Worm (Caenorhabditis elegans): Measurements from ENCODE around the gene T25D3.3.

T25D3.3 gene

DNA sequence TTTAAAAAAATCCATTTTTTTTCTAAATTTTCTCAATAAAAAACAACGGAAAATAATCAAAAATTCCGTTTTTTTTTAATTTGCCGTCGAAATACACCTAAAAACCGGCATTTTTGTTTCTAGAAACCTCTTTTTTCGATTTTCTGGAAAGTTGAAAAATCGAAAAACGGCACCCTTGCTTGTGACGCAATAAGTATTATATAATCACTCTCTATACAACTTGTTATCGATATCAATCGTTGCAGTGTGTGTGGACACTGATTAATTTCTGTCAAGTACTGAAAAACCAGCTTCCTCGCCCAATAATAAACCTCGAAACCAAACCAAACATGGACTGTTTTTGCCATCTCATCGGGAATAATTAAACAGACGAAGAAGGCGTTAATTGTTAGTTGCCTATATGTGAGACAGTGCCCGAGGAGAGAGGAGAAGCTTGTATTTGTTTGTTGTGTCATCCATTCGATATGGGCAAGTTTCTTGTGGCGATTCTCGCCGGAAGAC, 4.7 kb downstream of the T25D3.3 start:
- no peak for TF ChIP-seq nhr-12 (tag; optimal IDR thresholded peaks at IDR 0.05)
- no peak for TF ChIP-seq nhr-10 (tag; optimal IDR thresholded peaks at IDR 0.05)
- no peak for TF ChIP-seq aly-2 (tag; optimal IDR thresholded peaks at IDR 0.05)
- TF ChIP-seq unc-39 (tag; optimal IDR thresholded peaks at IDR 0.05) = no peak
- TF ChIP-seq zag-1 (tag; optimal IDR thresholded peaks at IDR 0.05) = no peak
- TF ChIP-seq sma-9 (GFP tag; optimal IDR thresholded peaks at IDR 0.05) = no peak
- TF ChIP-seq sma-9 (tag; optimal IDR thresholded peaks at IDR 0.05) = no peak
- TF ChIP-seq ama-1 (optimal IDR thresholded peaks at IDR 0.05) = no peak
- no peak for TF ChIP-seq unc-55 (GFP tag; optimal IDR thresholded peaks at IDR 0.05)
- no peak for TF ChIP-seq nhr-25 (tag; optimal IDR thresholded peaks at IDR 0.05)
- no peak for TF ChIP-seq nhr-129 (tag; optimal IDR thresholded peaks at IDR 0.05)
- no peak for TF ChIP-seq nhr-77 (tag; optimal IDR thresholded peaks at IDR 0.05)
- no peak for TF ChIP-seq ZK546.5 (tag; optimal IDR thresholded peaks at IDR 0.05)
- no peak for TF ChIP-seq lin-39 (tag; optimal IDR thresholded peaks at IDR 0.05)
- no peak for TF ChIP-seq mbf-1 (tag; optimal IDR thresholded peaks at IDR 0.05)
- no peak for TF ChIP-seq ztf-4 (tag; optimal IDR thresholded peaks at IDR 0.05)
- TF ChIP-seq sma-3 (GFP tag; optimal IDR thresholded peaks at IDR 0.05) = no peak

DNA sequence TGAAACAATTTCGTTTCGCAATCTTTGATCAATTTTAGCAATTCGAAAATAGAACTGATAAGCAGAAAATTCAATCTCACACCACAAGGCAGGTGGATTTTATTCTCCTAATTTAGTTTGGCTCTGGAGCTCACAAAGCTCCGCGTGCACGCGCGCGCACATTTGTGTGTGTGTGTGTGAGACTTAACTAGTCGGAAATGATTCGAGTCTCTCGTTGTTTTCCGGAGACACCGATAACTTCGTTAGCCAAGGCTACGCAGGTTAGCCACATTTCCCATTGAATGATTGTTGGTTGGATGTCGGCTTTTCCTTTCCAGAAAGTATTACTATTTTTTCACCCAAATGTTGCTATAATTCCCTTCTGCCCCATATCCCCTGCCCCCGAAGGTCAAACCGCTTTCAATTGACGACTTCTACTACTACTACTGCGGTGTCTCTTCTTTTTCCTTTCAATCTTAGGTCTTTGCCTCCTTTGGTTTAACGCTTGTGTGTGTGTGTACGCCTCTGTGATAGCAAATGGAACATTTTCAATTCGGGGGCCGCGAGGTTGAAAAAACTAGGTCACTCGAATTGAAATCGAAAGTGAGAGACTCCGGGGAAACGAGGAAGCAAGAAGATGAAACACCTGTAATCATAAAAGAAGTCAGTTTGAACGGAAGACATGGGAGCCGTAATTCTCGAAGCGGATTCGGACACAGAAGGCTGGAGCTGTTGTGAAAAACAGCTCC, 5.8 kb downstream of the T25D3.3 start:
- no peak for TF ChIP-seq mdl-1 (tag; optimal IDR thresholded peaks at IDR 0.05)
- TF ChIP-seq ZK546.5 (tag; optimal IDR thresholded peaks at IDR 0.05) = no peak
- no peak for TF ChIP-seq lin-13 (GFP tag; optimal IDR thresholded peaks at IDR 0.05)
- TF ChIP-seq egl-27 (tag; optimal IDR thresholded peaks at IDR 0.05) = peak; percentile 3
- peak; percentile 80 for TF ChIP-seq blmp-1 (tag; optimal IDR thresholded peaks at IDR 0.05; ENCODE audit: insufficient read depth)
- peak; percentile 37 for TF ChIP-seq fos-1 (tag; optimal IDR thresholded peaks at IDR 0.05)
- TF ChIP-seq F13H6.1 (tag; optimal IDR thresholded peaks at IDR 0.05) = peak; percentile 7
- peak; percentile 21 for TF ChIP-seq lin-11 (tag; optimal IDR thresholded peaks at IDR 0.05)

DNA sequence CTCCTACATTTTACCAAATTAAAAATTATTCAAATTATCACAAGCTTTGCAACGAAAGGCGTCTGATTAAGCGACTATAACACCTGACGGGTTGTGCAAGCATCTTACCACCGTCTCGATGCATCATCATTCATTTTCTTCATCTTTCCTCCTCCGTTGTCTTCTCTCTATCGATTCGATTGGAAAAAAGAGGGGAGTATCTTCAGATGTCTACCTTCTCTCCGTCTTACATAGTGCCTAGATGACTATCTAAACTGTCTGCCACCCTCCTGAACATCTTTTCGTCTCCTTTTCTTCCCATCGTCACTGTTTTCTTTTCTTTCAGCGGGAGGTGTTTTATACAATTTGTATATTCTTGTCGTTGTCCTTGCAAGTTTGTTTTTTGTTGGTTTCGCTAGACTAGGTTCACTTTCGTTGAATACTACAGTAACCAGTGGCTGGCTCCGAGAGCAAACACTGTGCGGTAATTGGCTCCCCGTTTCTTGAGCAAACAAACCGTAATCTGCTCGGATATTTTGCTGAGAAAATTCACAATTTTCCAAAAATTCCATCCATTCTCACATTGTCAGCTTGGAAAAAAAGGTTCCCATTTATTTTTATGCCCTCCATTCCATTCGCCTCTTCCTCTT, 7.0 kb downstream of the T25D3.3 start:
- TF ChIP-seq F13H6.1 (tag; optimal IDR thresholded peaks at IDR 0.05) = peak; percentile 17
- peak; percentile 13 for TF ChIP-seq lin-13 (GFP tag; optimal IDR thresholded peaks at IDR 0.05)
- TF ChIP-seq sma-9 (GFP tag; optimal IDR thresholded peaks at IDR 0.05) = peak; percentile 39
- TF ChIP-seq sma-9 (tag; optimal IDR thresholded peaks at IDR 0.05) = no peak
- TF ChIP-seq nhr-25 (tag; optimal IDR thresholded peaks at IDR 0.05) = peak; percentile 37
- no peak for TF ChIP-seq mbf-1 (tag; optimal IDR thresholded peaks at IDR 0.05)
- peak; percentile 45 for TF ChIP-seq C34F6.9 (tag; optimal IDR thresholded peaks at IDR 0.05)
- TF ChIP-seq nhr-77 (tag; optimal IDR thresholded peaks at IDR 0.05) = no peak
- TF ChIP-seq fos-1 (tag; optimal IDR thresholded peaks at IDR 0.05) = peak; percentile 61
- peak; percentile 13 for TF ChIP-seq gmeb-1 (tag; optimal IDR thresholded peaks at IDR 0.05)
- peak; percentile 5 for TF ChIP-seq sma-3 (GFP tag; optimal IDR thresholded peaks at IDR 0.05)
- peak; percentile 70 for TF ChIP-seq nhr-129 (tag; optimal IDR thresholded peaks at IDR 0.05)
- peak in 1 of 2 experiments; percentile 42 for TF ChIP-seq lsy-2 (tag; optimal IDR thresholded peaks at IDR 0.05)
- peak; percentile 35 for TF ChIP-seq blmp-1 (tag; optimal IDR thresholded peaks at IDR 0.05; ENCODE audit: insufficient read depth)
- peak; percentile 46 for TF ChIP-seq crh-2 (tag; optimal IDR thresholded peaks at IDR 0.05)
- TF ChIP-seq sem-4 (tag; optimal IDR thresholded peaks at IDR 0.05) = no peak

DNA sequence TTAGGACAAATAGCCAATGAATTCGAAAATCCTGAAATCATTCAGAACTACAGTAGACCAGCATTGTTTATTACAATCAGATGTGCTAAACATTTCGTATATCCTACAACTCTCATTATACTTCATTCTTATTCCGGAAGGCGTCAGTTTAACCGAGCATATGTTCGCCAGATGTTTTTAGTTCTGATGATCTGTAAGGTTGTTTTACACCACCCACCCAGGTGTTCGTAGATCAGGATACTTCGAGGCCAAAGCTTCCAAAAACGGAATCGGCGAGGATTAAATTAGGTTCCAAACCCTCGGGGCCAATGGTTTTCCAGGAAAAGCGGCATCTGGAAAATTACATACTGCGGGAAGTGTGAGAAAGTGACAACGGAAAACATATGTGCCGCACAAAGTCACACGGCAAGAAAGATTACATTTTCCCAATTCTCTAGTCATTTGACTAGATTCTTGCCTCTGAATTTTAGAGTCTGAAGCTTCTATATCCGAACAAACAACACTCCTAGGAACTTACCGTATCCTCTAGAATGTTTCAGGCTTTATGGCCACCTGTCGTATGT, 8.3 kb downstream of the T25D3.3 start:
- no peak for TF ChIP-seq egl-27 (tag; optimal IDR thresholded peaks at IDR 0.05)
- TF ChIP-seq nhr-11 (tag; optimal IDR thresholded peaks at IDR 0.05) = no peak
- TF ChIP-seq sma-9 (GFP tag; optimal IDR thresholded peaks at IDR 0.05) = peak; percentile 29
- no peak for TF ChIP-seq sma-9 (tag; optimal IDR thresholded peaks at IDR 0.05)
- TF ChIP-seq fos-1 (tag; optimal IDR thresholded peaks at IDR 0.05) = no peak
- peak; percentile 14 for TF ChIP-seq lin-11 (tag; optimal IDR thresholded peaks at IDR 0.05)
- no peak for TF ChIP-seq zag-1 (tag; optimal IDR thresholded peaks at IDR 0.05)
- peak in 1 of 2 experiments; percentile 26 for TF ChIP-seq lsy-2 (tag; optimal IDR thresholded peaks at IDR 0.05)
- no peak for TF ChIP-seq elt-1 (tag; optimal IDR thresholded peaks at IDR 0.05)
- TF ChIP-seq alr-1 (tag; optimal IDR thresholded peaks at IDR 0.05) = no peak
